Fruit fly (Drosophila melanogaster) whole organism, embryonic: ENCODE measurements around the gene NfI.

Experiments
- Abd-B ChIP-seq: fragments of 200-800 bp; sonication (Bioruptor generic); optimal IDR thresholded peaks from 2 replicates; lab custom pipeline; 2018; ENCODE audit warnings: missing biosample characterization, mild to moderate bottlenecking, missing genetic modification characterization, moderate library complexity
- CG10431 ChIP-seq: fragments of 200-800 bp; sonication (Bioruptor generic); optimal IDR thresholded peaks from 3 replicates; lab custom pipeline; 2018; ENCODE audit warnings: missing biosample characterization, mild to moderate bottlenecking, missing genetic modification characterization
- CG17385 ChIP-seq: fragments of 200-800 bp; sonication (Bioruptor generic); optimal IDR thresholded peaks from 3 replicates; lab custom pipeline; 2018; ENCODE audit warnings: missing biosample characterization, mild to moderate bottlenecking, missing genetic modification characterization
- CG17568 ChIP-seq: fragments of 200-800 bp; sonication (Bioruptor generic); optimal IDR thresholded peaks from 2 replicates; lab custom pipeline; 2018; ENCODE audit warnings: missing biosample characterization, mild to moderate bottlenecking, missing genetic modification characterization, moderate library complexity
- CG18011 ChIP-seq: fragments of 200-800 bp; sonication (Bioruptor generic); optimal IDR thresholded peaks from 2 replicates; lab custom pipeline; 2017; ENCODE audit warnings: missing biosample characterization, missing genetic modification characterization, mild to moderate bottlenecking, moderate library complexity, missing genotype
- CHES-1-like ChIP-seq: fragments of 200-800 bp; sonication (Bioruptor generic); optimal IDR thresholded peaks from 2 replicates; lab custom pipeline; 2016; ENCODE audit warnings: missing biosample characterization, missing genetic modification characterization
- CTCF ChIP-seq: fragments of 200-800 bp; sonication (Bioruptor generic); optimal IDR thresholded peaks from 2 replicates; lab custom pipeline; 2017; ENCODE audit warnings: missing biosample characterization, mild to moderate bottlenecking, missing genetic modification characterization, moderate library complexity
- Fer3 ChIP-seq: fragments of 200-800 bp; sonication (Bioruptor generic); optimal IDR thresholded peaks from 2 replicates; lab custom pipeline; 2018; ENCODE audit warnings: missing biosample characterization, mild to moderate bottlenecking, missing genetic modification characterization, moderate library complexity
- lola ChIP-seq, 3 experiments: fragments of >200 bp in 2 of 3; fragments of 200-800 bp in 1 of 3; sonication (Bioruptor generic) in 1 of 3; optimal IDR thresholded peaks; 2 replicates each; lab custom pipeline; 2017 to 2019; ENCODE audit warnings: missing biosample characterization in 3 of 3, missing genetic modification characterization in 3 of 3, mild to moderate bottlenecking in 1 of 3, moderate library complexity in 1 of 3
- unc-4 ChIP-seq: fragments of 200-800 bp; sonication (Bioruptor generic); IDR thresholded peaks from 2 replicates; pipeline ENCODE4 v1.3.6; 2022; ENCODE audit warnings: missing biosample characterization, missing genetic modification characterization; ENCODE audit not compliant: partially characterized antibody
- vnd ChIP-seq: fragments of 200-800 bp; sonication (Bioruptor generic); IDR thresholded peaks from 3 replicates; pipeline ENCODE4 v1.3.6; 2022; ENCODE audit warnings: missing biosample characterization, missing genetic modification characterization; ENCODE audit not compliant: partially characterized antibody

dm6 chr4:226751-227150 lies 49.4 kb downstream of the NfI start:
- no peak for TF ChIP-seq CHES-1-like (GFP tag; lab: Kevin White, UChicago)
- no peak for TF ChIP-seq CG17568 (GFP tag; lab: Kevin White, UChicago)
- TF ChIP-seq Abd-B (GFP tag; lab: Kevin White, UChicago) = no peak
- no peak for TF ChIP-seq CG17385 (GFP tag; lab: Kevin White, UChicago)
- TF ChIP-seq lola (GFP tag; optimal IDR thresholded peaks at IDR 0.05; lab: Kevin White, UChicago) = no peak
- no peak for TF ChIP-seq CTCF
- TF ChIP-seq CG18011 (GFP tag; lab: Kevin White, UChicago) = no peak
- no peak for TF ChIP-seq CG10431
- no peak for TF ChIP-seq unc-4
- no peak for TF ChIP-seq Fer3 (tag; lab: Kevin White, UChicago)
- TF ChIP-seq vnd (GFP tag; lab: Robert Waterston, UW) = no peak
